Fruit fly (Drosophila melanogaster): ENCODE measurements around the gene Rnf146.
A peak's percentile ranks its signal among the peaks of the same experiment; 100 is the strongest.

The Rnf146 gene

DNA sequence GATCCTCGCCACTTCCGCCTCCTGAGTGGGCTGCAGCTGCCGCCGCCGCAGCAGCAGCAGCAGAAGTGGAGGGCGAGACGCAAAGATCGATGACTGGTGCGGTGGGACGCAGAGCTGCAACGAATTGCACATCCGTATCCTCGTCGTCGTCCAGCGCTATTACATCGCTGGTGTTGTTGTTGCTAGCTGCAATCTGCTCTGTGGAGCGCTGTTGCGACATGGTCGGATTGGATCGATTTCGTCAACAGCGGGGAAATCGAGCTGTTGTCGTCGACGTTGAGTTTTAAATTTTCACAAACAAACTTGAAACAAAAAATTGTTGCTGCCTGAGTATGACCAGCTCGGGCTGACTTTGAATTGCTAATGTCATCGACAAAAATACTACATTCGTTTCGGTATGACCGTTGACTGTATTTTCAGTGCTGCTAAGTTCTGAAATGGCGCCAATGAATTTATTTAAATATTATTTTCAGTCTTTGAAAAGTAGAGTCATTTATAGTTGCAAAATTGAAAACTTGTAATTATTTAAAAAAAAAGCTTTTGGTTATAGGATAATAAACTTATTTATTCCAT lies at the start of gene Rnf146:
Gene Rnf146 (minus strand): TSS at position 369 of the 573 bp plus-strand sequence.
- TF ChIP-seq ss (GFP tag; optimal IDR thresholded peaks at IDR 0.05) = no peak
- peak; percentile 19 for TF ChIP-seq esn (GFP tag; optimal IDR thresholded peaks at IDR 0.05)
- peak; percentile 29; the same call in 1 of the 2 replicates for TF ChIP-seq CG15336 (GFP tag; IDR thresholded peaks at IDR 0.05)
- TF ChIP-seq CG6854 (GFP tag; optimal IDR thresholded peaks at IDR 0.05) = peak; percentile 58
- peak; percentile 75 for TF ChIP-seq achi (GFP tag; optimal IDR thresholded peaks at IDR 0.05)

dm6 chr3L:19687200-19687687 lies 44.6 kb upstream of the Rnf146 start, which contains the start of the genes CG8765 and Gbeta76C:
Gene CG8765 (minus strand): TSS chr3L:19687353.
Gene Gbeta76C (plus strand): TSS chr3L:19687637.
- TF ChIP-seq Sox15 (GFP tag; optimal IDR thresholded peaks at IDR 0.05) (no peak), esn (GFP tag; optimal IDR thresholded peaks at IDR 0.05) (peak; percentile 13), CG6163 (GFP tag; IDR thresholded peaks at IDR 0.05) (peak; percentile 21; the same call in 1 of the 3 replicates), lz (GFP tag; optimal IDR thresholded peaks at IDR 0.05) (peak; percentile 7), Smox (GFP tag; optimal IDR thresholded peaks at IDR 0.05) (no peak), svp (GFP tag) (no peak), eg (GFP tag; IDR thresholded peaks at IDR 0.05) (0 out of 3 replicates have a peak, but pooled peaks have one; percentile 10), ss (GFP tag; optimal IDR thresholded peaks at IDR 0.05) (no peak), CG31627 (GFP tag; optimal IDR thresholded peaks at IDR 0.05) (peak; percentile 38), Sox14 (GFP tag; optimal IDR thresholded peaks at IDR 0.05) (no peak), CG9139 (GFP tag; optimal IDR thresholded peaks at IDR 0.05) (no peak), CG6792 (GFP tag; optimal IDR thresholded peaks at IDR 0.05) (no peak), Blimp-1 (GFP tag; optimal IDR thresholded peaks at IDR 0.05) (no peak), CG3032 (tag; optimal IDR thresholded peaks at IDR 0.05) (peak; percentile 30)

dm6 chr3L:19683520-19683919 lies 40.9 kb upstream of the Rnf146 start:
- TF ChIP-seq CG6163 (GFP tag; IDR thresholded peaks at IDR 0.05) (no peak), eg (GFP tag; IDR thresholded peaks at IDR 0.05) (no peak), CG6276 (GFP tag; optimal IDR thresholded peaks at IDR 0.05) (no peak), Ets21C (GFP tag; optimal IDR thresholded peaks at IDR 0.05) (no peak), CG34406 (GFP tag; optimal IDR thresholded peaks at IDR 0.05) (no peak), CG7368 (GFP tag; optimal IDR thresholded peaks at IDR 0.05) (no peak), Smox (GFP tag; optimal IDR thresholded peaks at IDR 0.05) (no peak)

DNA sequence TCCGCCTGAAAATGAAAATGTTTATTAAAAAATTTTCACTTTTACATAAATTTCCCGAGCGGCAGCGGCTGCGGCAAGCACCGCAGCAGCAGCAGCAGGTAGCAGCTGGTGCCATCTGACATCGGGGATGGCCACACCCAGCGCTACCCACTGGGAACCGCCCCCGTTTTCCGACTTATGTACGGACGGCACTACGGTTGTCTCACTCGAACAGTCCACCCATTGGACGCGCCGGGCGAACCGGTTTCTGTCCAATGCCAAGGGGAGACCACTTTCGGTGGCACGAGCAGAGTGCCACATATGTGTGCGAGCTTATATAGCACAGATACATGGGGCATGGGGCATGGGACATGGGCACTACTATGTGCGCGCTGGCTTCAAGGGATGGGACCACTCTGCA lies 40.3 kb upstream of the Rnf146 start:
- no peak for TF ChIP-seq topi (GFP tag; optimal IDR thresholded peaks at IDR 0.05)
- no peak for TF ChIP-seq eg (GFP tag; IDR thresholded peaks at IDR 0.05)
- TF ChIP-seq Sox102F (GFP tag; optimal IDR thresholded peaks at IDR 0.05) = no peak
- TF ChIP-seq achi (GFP tag; optimal IDR thresholded peaks at IDR 0.05) = no peak
- no peak for TF ChIP-seq Eip93F (GFP tag; optimal IDR thresholded peaks at IDR 0.05)
- TF ChIP-seq CG4318 (GFP tag; optimal IDR thresholded peaks at IDR 0.05) = no peak
- TF ChIP-seq vri (GFP tag; optimal IDR thresholded peaks at IDR 0.05) = no peak
- TF ChIP-seq CG6792 (GFP tag; optimal IDR thresholded peaks at IDR 0.05) = no peak
- no peak for TF ChIP-seq dsx (GFP tag; optimal IDR thresholded peaks at IDR 0.05; ENCODE audit: poor library complexity, severe bottlenecking)
- TF ChIP-seq dac (GFP tag; optimal IDR thresholded peaks at IDR 0.05) = no peak
- TF ChIP-seq Hr38 (GFP tag; optimal IDR thresholded peaks at IDR 0.05) = no peak
- no peak for TF ChIP-seq CG15336 (GFP tag; IDR thresholded peaks at IDR 0.05)
- no peak for TF ChIP-seq ss (GFP tag; optimal IDR thresholded peaks at IDR 0.05)
- no peak for TF ChIP-seq CG3919 (GFP tag; optimal IDR thresholded peaks at IDR 0.05)
- no peak for TF ChIP-seq pdm3 (GFP tag; optimal IDR thresholded peaks at IDR 0.05)

DNA sequence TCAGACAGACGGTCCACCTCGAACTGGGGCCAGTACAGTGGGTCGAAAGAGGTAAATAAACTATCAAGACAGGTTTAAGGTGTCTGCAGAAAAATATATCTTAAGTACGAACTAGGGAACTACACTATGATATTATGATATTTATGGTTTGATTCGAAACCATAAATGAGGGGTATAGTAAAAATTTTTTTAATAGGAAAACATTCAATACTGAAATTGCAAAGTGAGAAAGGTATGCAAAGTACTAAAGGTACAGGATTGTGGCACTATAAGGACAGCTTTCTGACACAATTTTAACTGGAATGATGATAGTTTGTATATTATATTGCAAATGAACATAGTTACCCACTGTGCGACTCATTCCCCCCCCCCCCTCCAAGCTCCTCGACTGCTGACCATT lies 33.4 kb upstream of the Rnf146 start:
- TF ChIP-seq Hr4 (GFP tag; optimal IDR thresholded peaks at IDR 0.05) (no peak), dsx (GFP tag; optimal IDR thresholded peaks at IDR 0.05; ENCODE audit: poor library complexity, severe bottlenecking) (no peak), cyc (GFP tag; optimal IDR thresholded peaks at IDR 0.05) (peak; percentile 42), CG3919 (GFP tag; optimal IDR thresholded peaks at IDR 0.05) (peak; percentile 38), Gug (GFP tag; IDR thresholded peaks at IDR 0.05) (no peak), ss (GFP tag; optimal IDR thresholded peaks at IDR 0.05) (peak in 1 of 2 experiments; percentile 38), CG3032 (tag; optimal IDR thresholded peaks at IDR 0.05) (peak; percentile 19), CG32006 (GFP tag; optimal IDR thresholded peaks at IDR 0.05) (peak; percentile 56), fd59A (GFP tag; optimal IDR thresholded peaks at IDR 0.05) (peak; percentile 13), CG8119 (GFP tag; IDR thresholded peaks at IDR 0.05) (peak; percentile 48; the same call in 1 of the 3 replicates), spab (GFP tag; optimal IDR thresholded peaks at IDR 0.05) (peak; percentile 35), CG11294 (GFP tag; IDR thresholded peaks at IDR 0.05) (no peak), CG4318 (GFP tag; optimal IDR thresholded peaks at IDR 0.05) (peak; percentile 5), CG6792 (GFP tag; optimal IDR thresholded peaks at IDR 0.05) (peak; percentile 51), lz (GFP tag; optimal IDR thresholded peaks at IDR 0.05) (peak; percentile 52), CG6276 (GFP tag; optimal IDR thresholded peaks at IDR 0.05) (peak; percentile 1), Met (GFP tag; optimal IDR thresholded peaks at IDR 0.05) (peak; percentile 52), Sox102F (GFP tag; optimal IDR thresholded peaks at IDR 0.05) (peak; percentile 15), dac (GFP tag; optimal IDR thresholded peaks at IDR 0.05) (peak; percentile 7), CG8319 (GFP tag; optimal IDR thresholded peaks at IDR 0.05) (no peak)
